Fruit fly (Drosophila melanogaster): Measurements from ENCODE around the gene CG32176.

The CG32176 gene

dm6 chr3L:17428779-17429178, 4.9 kb upstream of the CG32176 start, which contains the start of gene Gorab:
Gene Gorab (minus strand): TSS chr3L:17428836.
- TF ChIP-seq CG8478 (optimal IDR thresholded peaks at IDR 0.05) (no peak), psq (optimal IDR thresholded peaks at IDR 0.05) (no peak), pan (optimal IDR thresholded peaks at IDR 0.05) (no peak), usp (GFP tag; optimal IDR thresholded peaks at IDR 0.05) (no peak), EcR (GFP tag; optimal IDR thresholded peaks at IDR 0.05) (no peak), Dll (optimal IDR thresholded peaks at IDR 0.05) (no peak)

DNA sequence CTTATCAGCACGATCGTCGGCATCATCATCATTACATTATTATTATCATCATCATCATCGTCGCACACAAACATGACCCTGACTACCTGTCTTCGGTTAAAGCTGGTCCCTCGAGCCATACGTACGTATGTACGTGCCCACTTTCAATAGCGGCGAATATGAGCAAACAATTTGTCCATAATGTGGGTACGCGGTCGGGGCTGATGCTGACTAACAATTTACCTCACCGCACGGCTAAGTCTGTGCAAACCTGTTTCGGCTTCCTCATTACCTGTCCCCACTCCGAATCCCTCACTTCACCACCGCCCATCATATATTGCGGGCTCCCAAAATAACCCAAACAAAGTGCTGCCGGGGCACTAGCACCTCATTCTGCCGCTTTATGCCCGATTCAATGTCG, 3.3 kb upstream of the CG32176 start:
- TF ChIP-seq CG8478 (optimal IDR thresholded peaks at IDR 0.05): no peak
- TF ChIP-seq usp (GFP tag; optimal IDR thresholded peaks at IDR 0.05): no peak
- TF ChIP-seq Dll (optimal IDR thresholded peaks at IDR 0.05): no peak
- TF ChIP-seq pan (optimal IDR thresholded peaks at IDR 0.05): no peak
- TF ChIP-seq psq (optimal IDR thresholded peaks at IDR 0.05): no peak
- no peak for TF ChIP-seq EcR (GFP tag; optimal IDR thresholded peaks at IDR 0.05)

dm6 chr3L:17430957-17431585, 2.6 kb upstream of the CG32176 start:
- TF ChIP-seq Dll (optimal IDR thresholded peaks at IDR 0.05): no peak
- TF ChIP-seq EcR (GFP tag; optimal IDR thresholded peaks at IDR 0.05): no peak
- no peak for TF ChIP-seq pan (optimal IDR thresholded peaks at IDR 0.05)
- no peak for TF ChIP-seq usp (GFP tag; optimal IDR thresholded peaks at IDR 0.05)
- no peak for TF ChIP-seq CG8478 (optimal IDR thresholded peaks at IDR 0.05)

- TF ChIP-seq pan (optimal IDR thresholded peaks at IDR 0.05) (no peak), Dll (optimal IDR thresholded peaks at IDR 0.05) (no peak), CG8478 (optimal IDR thresholded peaks at IDR 0.05) (no peak), usp (GFP tag; optimal IDR thresholded peaks at IDR 0.05) (no peak), EcR (GFP tag; optimal IDR thresholded peaks at IDR 0.05) (no peak), psq (optimal IDR thresholded peaks at IDR 0.05) (no peak)
Measured at dm6 chr3L:17432947-17433346, 721 bp upstream of the CG32176 start, which contains the start of gene frc. Gene frc (minus strand): TSS chr3L:17433190.

- TF ChIP-seq EcR (GFP tag; optimal IDR thresholded peaks at IDR 0.05) (no peak), CG8478 (optimal IDR thresholded peaks at IDR 0.05) (no peak), Dll (optimal IDR thresholded peaks at IDR 0.05) (no peak), usp (GFP tag; optimal IDR thresholded peaks at IDR 0.05) (no peak), pan (optimal IDR thresholded peaks at IDR 0.05) (no peak), psq (optimal IDR thresholded peaks at IDR 0.05) (no peak)
Measured at dm6 chr3L:17436331-17436730, 2.7 kb downstream of the CG32176 start, which contains the start of gene CG12229. Gene CG12229 (minus strand): TSS chr3L:17436431.

- TF ChIP-seq Dll (optimal IDR thresholded peaks at IDR 0.05) (no peak), CG8478 (optimal IDR thresholded peaks at IDR 0.05) (no peak), usp (GFP tag; optimal IDR thresholded peaks at IDR 0.05) (no peak), pan (optimal IDR thresholded peaks at IDR 0.05) (no peak), psq (optimal IDR thresholded peaks at IDR 0.05) (no peak), EcR (GFP tag; optimal IDR thresholded peaks at IDR 0.05) (no peak)
Measured at dm6 chr3L:17438872-17439495, 5.3 kb downstream of the CG32176 start, which contains the start of gene CG18265. Gene CG18265 (plus strand): TSS chr3L:17439401.

dm6 chr3L:17441602-17442001, 7.9 kb downstream of the CG32176 start:
- no peak for TF ChIP-seq usp (GFP tag; optimal IDR thresholded peaks at IDR 0.05)
- no peak for TF ChIP-seq EcR (GFP tag; optimal IDR thresholded peaks at IDR 0.05)
- TF ChIP-seq psq (optimal IDR thresholded peaks at IDR 0.05): no peak
- no peak for TF ChIP-seq CG8478 (optimal IDR thresholded peaks at IDR 0.05)
- no peak for TF ChIP-seq pan (optimal IDR thresholded peaks at IDR 0.05)
- no peak for TF ChIP-seq Dll (optimal IDR thresholded peaks at IDR 0.05)

DNA sequence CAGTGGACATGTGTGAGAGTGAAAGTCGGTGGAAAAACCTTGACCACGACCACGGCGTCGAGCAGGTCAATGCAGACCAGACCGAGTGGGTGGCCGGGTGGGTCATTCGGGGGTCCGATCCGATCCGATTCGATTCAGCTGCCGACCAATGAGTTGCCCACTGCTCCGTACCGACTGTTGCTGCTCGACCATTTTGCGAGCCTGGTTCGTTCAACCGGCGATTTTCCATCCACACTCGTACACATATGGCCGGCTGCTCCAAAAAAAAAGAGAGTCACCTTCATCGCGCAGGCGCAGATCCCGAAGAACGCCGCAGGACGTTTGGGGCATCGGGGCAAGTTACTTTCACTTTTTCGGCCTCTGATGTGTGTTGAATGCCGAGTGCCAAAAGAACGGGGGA, 10.9 kb downstream of the CG32176 start:
- TF ChIP-seq Dll (optimal IDR thresholded peaks at IDR 0.05) (no peak), pan (optimal IDR thresholded peaks at IDR 0.05) (no peak), CG8478 (optimal IDR thresholded peaks at IDR 0.05) (no peak), EcR (GFP tag; optimal IDR thresholded peaks at IDR 0.05) (no peak), usp (GFP tag; optimal IDR thresholded peaks at IDR 0.05) (no peak), psq (optimal IDR thresholded peaks at IDR 0.05) (no peak)

DNA sequence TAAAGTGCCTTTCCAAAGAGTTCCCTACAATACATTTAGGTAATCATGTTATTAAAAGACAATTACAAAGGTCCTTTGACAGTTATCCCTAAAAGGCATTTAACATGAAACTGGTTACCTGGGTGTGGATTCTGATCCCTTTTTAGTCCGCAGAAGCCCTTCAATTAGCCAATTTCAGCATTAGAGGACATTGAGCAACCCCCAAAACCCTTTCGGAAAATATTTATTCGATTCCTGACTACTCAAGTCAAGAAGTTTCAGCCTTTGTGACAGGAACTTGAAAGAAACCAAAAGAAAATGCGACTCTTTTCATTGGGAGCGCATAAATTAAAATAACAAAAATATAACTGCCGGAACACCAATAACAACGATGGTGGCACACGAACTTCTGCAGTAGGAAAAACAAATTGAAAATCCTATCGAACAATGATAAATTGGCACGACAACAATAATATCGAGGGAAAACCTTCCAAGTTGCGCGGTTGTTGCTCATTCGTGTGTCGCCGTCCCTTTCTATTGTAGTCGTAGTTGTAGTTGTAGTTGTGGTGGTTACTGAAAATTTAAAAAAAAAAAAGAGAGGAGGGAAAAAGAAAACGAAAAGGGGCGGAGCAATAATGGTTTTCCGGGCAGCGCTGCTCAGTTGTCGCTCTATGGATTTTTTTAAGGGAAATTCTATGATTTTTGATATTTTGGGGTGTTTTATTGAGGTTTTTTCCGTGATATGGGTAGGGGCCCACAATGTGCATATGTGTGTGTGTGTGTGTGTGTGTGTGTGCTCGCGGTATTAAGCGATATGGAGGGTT, 12.2 kb downstream of the CG32176 start:
- TF ChIP-seq psq (optimal IDR thresholded peaks at IDR 0.05) (no peak), pan (optimal IDR thresholded peaks at IDR 0.05) (no peak), usp (GFP tag; optimal IDR thresholded peaks at IDR 0.05) (no peak), EcR (GFP tag; optimal IDR thresholded peaks at IDR 0.05) (no peak)

DNA sequence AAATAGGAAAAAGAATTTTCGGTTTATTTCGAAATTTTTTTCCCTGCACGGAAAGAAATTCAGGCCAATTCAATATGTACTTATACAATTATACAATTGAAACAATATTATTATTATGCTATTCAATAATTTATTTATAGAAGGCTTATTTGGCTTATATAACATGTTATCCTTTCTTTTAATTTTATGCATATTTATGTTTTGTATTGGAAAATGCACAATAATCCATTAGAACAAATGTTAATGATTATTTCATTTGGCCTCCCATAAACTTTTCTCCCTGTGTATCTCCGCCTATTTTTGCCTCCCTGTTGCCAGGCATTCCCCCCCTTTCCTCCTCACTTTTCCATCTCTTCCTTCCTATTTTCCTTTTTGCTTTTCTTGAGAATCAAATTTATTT, 14.2 kb downstream of the CG32176 start:
- no peak for TF ChIP-seq usp (GFP tag; optimal IDR thresholded peaks at IDR 0.05)
- no peak for TF ChIP-seq CG8478 (optimal IDR thresholded peaks at IDR 0.05)
- no peak for TF ChIP-seq Dll (optimal IDR thresholded peaks at IDR 0.05)
- TF ChIP-seq psq (optimal IDR thresholded peaks at IDR 0.05): no peak
- TF ChIP-seq pan (optimal IDR thresholded peaks at IDR 0.05): no peak
- TF ChIP-seq EcR (GFP tag; optimal IDR thresholded peaks at IDR 0.05): no peak

- TF ChIP-seq psq (optimal IDR thresholded peaks at IDR 0.05): no peak
Measured at dm6 chr3L:17457695-17458242, 24.1 kb downstream of the CG32176 start.

Data from whole organism.